Fruit fly (Drosophila melanogaster) whole organism, embryonic: Measurements from ENCODE around the gene meep.

ENCODE experiments used
- Aef1 ChIP-seq: fragments of 200-800 bp; sonication (Bioruptor generic); IDR thresholded peaks from 3 replicates; pipeline ENCODE4 v1.3.6; 2022; ENCODE audit warnings: missing biosample characterization, missing genetic modification characterization
- Antp ChIP-seq: fragments of 200-800 bp; sonication (Bioruptor generic); optimal IDR thresholded peaks from 3 replicates; lab custom pipeline; 2016; ENCODE audit warnings: missing biosample characterization, missing genetic modification characterization
- CG10147 ChIP-seq: fragments of 200-800 bp; sonication (Bioruptor generic); optimal IDR thresholded peaks from 2 replicates; lab custom pipeline; 2019; ENCODE audit warnings: missing biosample characterization, mild to moderate bottlenecking, missing genetic modification characterization, moderate library complexity
- CG12391 ChIP-seq: fragments of 200-800 bp; sonication (Bioruptor generic); optimal IDR thresholded peaks from 3 replicates; lab custom pipeline; 2018; ENCODE audit warnings: missing biosample characterization, mild to moderate bottlenecking, missing genetic modification characterization, moderate library complexity
- CG14050 ChIP-seq: fragments of 200-800 bp; sonication (Bioruptor generic); IDR thresholded peaks from 3 replicates; pipeline ENCODE4 v1.3.6; 2022; ENCODE audit warnings: missing biosample characterization, missing genetic modification characterization
- CG14667 ChIP-seq: fragments of 200-800 bp; sonication (Bioruptor generic); IDR thresholded peaks from 2 replicates; pipeline ENCODE4 v1.3.6; 2022; ENCODE audit warnings: missing biosample characterization, missing genetic modification characterization
- CG1603 ChIP-seq: fragments of 200-800 bp; sonication (Bioruptor generic); optimal IDR thresholded peaks from 2 replicates; lab custom pipeline; 2019; ENCODE audit warnings: missing biosample characterization, mild to moderate bottlenecking, missing genetic modification characterization, moderate library complexity
- CG18476 ChIP-seq: fragments of 200-800 bp; sonication (Bioruptor generic); optimal IDR thresholded peaks from 2 replicates; lab custom pipeline; 2016; ENCODE audit warnings: missing biosample characterization, mild to moderate bottlenecking, missing genetic modification characterization
- CG18619 ChIP-seq: fragments of 200-800 bp; sonication (Bioruptor generic); optimal IDR thresholded peaks from 3 replicates; lab custom pipeline; 2017; ENCODE audit warnings: missing biosample characterization, mild to moderate bottlenecking, missing genetic modification characterization
- CG2712 ChIP-seq: fragments of 200-800 bp; optimal IDR thresholded peaks from 3 replicates; lab custom pipeline; 2019; ENCODE audit warnings: missing biosample characterization, mild to moderate bottlenecking, missing genetic modification characterization, moderate library complexity
- CG3065 ChIP-seq: fragments of 200-800 bp; sonication (Bioruptor generic); optimal IDR thresholded peaks from 2 replicates; lab custom pipeline; 2016; ENCODE audit warnings: missing biosample characterization, missing genetic modification characterization
- CG32767 ChIP-seq: fragments of 200-800 bp; sonication (Bioruptor generic); IDR thresholded peaks from 2 replicates; pipeline ENCODE4 v1.3.6; 2022; ENCODE audit warnings: missing biosample characterization, missing genetic modification characterization
- CG34376 ChIP-seq: fragments of 200-800 bp; sonication (Bioruptor generic); optimal IDR thresholded peaks from 2 replicates; lab custom pipeline; 2018; ENCODE audit warnings: missing biosample characterization, mild to moderate bottlenecking, missing genetic modification characterization
- CG3726 ChIP-seq: fragments of 200-800 bp; sonication (Bioruptor generic); IDR thresholded peaks from 3 replicates; pipeline ENCODE4, ENCODE4 v1.3.6; 2022; ENCODE audit warnings: missing biosample characterization, missing genetic modification characterization
- CG4282 ChIP-seq: fragments of 200-800 bp; sonication (Bioruptor generic); optimal IDR thresholded peaks from 2 replicates; lab custom pipeline; 2016; ENCODE audit warnings: missing biosample characterization, missing genetic modification characterization
- CG6175 ChIP-seq: fragments of 200-800 bp; sonication (Bioruptor generic); IDR thresholded peaks from 3 replicates; pipeline ENCODE4 v1.3.6; 2022; ENCODE audit warnings: missing biosample characterization, missing genetic modification characterization
- CG6654 ChIP-seq: fragments of 200-800 bp; sonication (Bioruptor generic); optimal IDR thresholded peaks from 2 replicates; lab custom pipeline; 2017; ENCODE audit warnings: missing biosample characterization, mild to moderate bottlenecking, missing genetic modification characterization
- CG7271 ChIP-seq: fragments of 200-800 bp; sonication (Bioruptor generic); optimal IDR thresholded peaks from 2 replicates; lab custom pipeline; 2018; ENCODE audit warnings: missing biosample characterization, mild to moderate bottlenecking, missing genetic modification characterization, moderate library complexity
- CG7987 ChIP-seq: fragments of 200-800 bp; sonication (Bioruptor generic); optimal IDR thresholded peaks from 2 replicates; lab custom pipeline; 2018; ENCODE audit warnings: missing biosample characterization, mild to moderate bottlenecking, missing genetic modification characterization, moderate library complexity
- CG8089 ChIP-seq: fragments of 200-800 bp; sonication (Bioruptor generic); optimal IDR thresholded peaks from 3 replicates; lab custom pipeline; 2016; ENCODE audit warnings: missing biosample characterization, missing genetic modification characterization
- D19A ChIP-seq: fragments of 200-800 bp; optimal IDR thresholded peaks from 3 replicates; lab custom pipeline; 2019; ENCODE audit warnings: missing biosample characterization, mild to moderate bottlenecking, missing genetic modification characterization, moderate library complexity
- Dip2 ChIP-seq: fragments of 200-800 bp; sonication (Bioruptor generic); IDR thresholded peaks from 2 replicates; pipeline ENCODE4 v1.3.6; 2022; ENCODE audit warnings: missing biosample characterization, missing genetic modification characterization
- Fer3 ChIP-seq: fragments of 200-800 bp; sonication (Bioruptor generic); optimal IDR thresholded peaks from 2 replicates; lab custom pipeline; 2018; ENCODE audit warnings: missing biosample characterization, mild to moderate bottlenecking, missing genetic modification characterization, moderate library complexity
- HmgZ ChIP-seq: fragments of 200-800 bp; sonication (Bioruptor generic); optimal IDR thresholded peaks from 2 replicates; lab custom pipeline; 2018; ENCODE audit warnings: missing biosample characterization, mild to moderate bottlenecking, missing genetic modification characterization
- Hr78 ChIP-seq, 2 experiments: fragments of 200-800 bp in 1 of 2; fragments of >200 bp in 1 of 2; sonication (Bioruptor generic) in 1 of 2; optimal IDR thresholded peaks; 2 replicates each; lab custom pipeline; 2017 to 2019; ENCODE audit warnings: missing biosample characterization in 2 of 2, missing genetic modification characterization in 2 of 2, mild to moderate bottlenecking in 1 of 2, moderate library complexity in 1 of 2
- Lim3 ChIP-seq: fragments of 200-800 bp; sonication (Bioruptor generic); IDR thresholded peaks from 2 replicates; pipeline ENCODE4 v1.3.6; 2022; ENCODE audit warnings: missing biosample characterization, missing genetic modification characterization
- Optix ChIP-seq: fragments of 200-800 bp; sonication (Bioruptor generic); IDR thresholded peaks from 3 replicates; pipeline ENCODE4 v1.3.6; 2022; ENCODE audit warnings: missing biosample characterization, missing genetic modification characterization
- Pdp1 ChIP-seq, 2 experiments: fragments of 200-800 bp; sonication (Bioruptor generic); optimal IDR thresholded peaks; 3 replicates each; lab custom pipeline; 2016; ENCODE audit warnings: missing biosample characterization in 2 of 2, missing genetic modification characterization in 2 of 2, mild to moderate bottlenecking in 1 of 2, moderate library complexity in 1 of 2
- al ChIP-seq: fragments of 200-800 bp; sonication (Bioruptor generic); IDR thresholded peaks from 2 replicates; pipeline ENCODE4 v1.3.6; 2022; ENCODE audit warnings: missing biosample characterization, missing genetic modification characterization
- aop ChIP-seq: fragments of 200-800 bp; sonication (Bioruptor generic); IDR thresholded peaks from 2 replicates; pipeline ENCODE4 v1.3.6; 2022; ENCODE audit warnings: missing biosample characterization, missing genetic modification characterization
- cas ChIP-seq: fragments of 200-800 bp; sonication (Bioruptor generic); IDR thresholded peaks from 2 replicates; pipeline ENCODE4 v1.3.6; 2022; ENCODE audit warnings: missing biosample characterization, missing genetic modification characterization
- crp ChIP-seq, 2 experiments: fragments of 200-800 bp; sonication (Bioruptor generic); optimal IDR thresholded peaks; 2 replicates in 1 of 2; 3 replicates in 1 of 2; lab custom pipeline; 2017; ENCODE audit warnings: missing biosample characterization in 2 of 2, missing genetic modification characterization in 2 of 2, mild to moderate bottlenecking in 1 of 2, moderate library complexity in 1 of 2
- dmrt11E ChIP-seq: fragments of 200-800 bp; sonication (Bioruptor generic); optimal IDR thresholded peaks from 3 replicates; lab custom pipeline; 2018; ENCODE audit warnings: missing biosample characterization, mild to moderate bottlenecking, missing genetic modification characterization, moderate library complexity
- ewg ChIP-seq: fragments of 200-800 bp; sonication (Bioruptor generic); optimal IDR thresholded peaks from 3 replicates; lab custom pipeline; 2017; ENCODE audit warnings: mild to moderate bottlenecking, missing biosample characterization, missing genetic modification reagents, missing genetic modification characterization
- fd96Cb ChIP-seq: fragments of 200-800 bp; sonication (Bioruptor generic); optimal IDR thresholded peaks from 2 replicates; lab custom pipeline; 2018; ENCODE audit warnings: missing biosample characterization, mild to moderate bottlenecking, missing genetic modification characterization, moderate library complexity
- fru ChIP-seq: fragments of >200 bp; optimal IDR thresholded peaks from 2 replicates; lab custom pipeline; 2017
- fu2 ChIP-seq: fragments of 200-800 bp; sonication (Bioruptor generic); optimal IDR thresholded peaks from 2 replicates; lab custom pipeline; 2016; ENCODE audit warnings: missing biosample characterization, missing genetic modification characterization
- gsb-n ChIP-seq: fragments of 200-800 bp; sonication (Bioruptor generic); optimal IDR thresholded peaks from 3 replicates; lab custom pipeline; 2018; ENCODE audit warnings: missing biosample characterization, mild to moderate bottlenecking, missing genetic modification characterization
- mirr ChIP-seq: fragments of 200-800 bp; sonication (Bioruptor generic); optimal IDR thresholded peaks from 3 replicates; lab custom pipeline; 2018; ENCODE audit warnings: missing biosample characterization, mild to moderate bottlenecking, missing genetic modification characterization
- mld ChIP-seq: fragments of 200-800 bp; sonication (Bioruptor generic); IDR thresholded peaks from 3 replicates; pipeline ENCODE4 v1.3.6; 2022; ENCODE audit warnings: missing biosample characterization, missing genetic modification characterization; ENCODE audit not compliant: partially characterized antibody
- rib ChIP-seq: fragments of 200-800 bp; sonication (Bioruptor generic); IDR thresholded peaks from 2 replicates; pipeline ENCODE4 v1.3.6; 2022; ENCODE audit warnings: missing biosample characterization, missing genetic modification characterization
- sr ChIP-seq: fragments of 200-800 bp; sonication (Bioruptor generic); IDR thresholded peaks from 3 replicates; pipeline ENCODE4 v1.3.6; 2022; ENCODE audit warnings: missing biosample characterization, missing genetic modification characterization
- stc ChIP-seq: fragments of 200-800 bp; sonication (Bioruptor generic); IDR thresholded peaks from 2 replicates; pipeline ENCODE4 v1.3.6; 2022; ENCODE audit warnings: missing biosample characterization, missing genetic modification characterization
- tgo ChIP-seq: fragments of 200-800 bp; sonication (Bioruptor generic); IDR thresholded peaks from 3 replicates; pipeline ENCODE4 v1.3.6; 2022; ENCODE audit warnings: missing biosample characterization, missing genetic modification characterization
- tup ChIP-seq: fragments of 200-800 bp; sonication (Bioruptor generic); optimal IDR thresholded peaks from 2 replicates; lab custom pipeline; 2016; ENCODE audit warnings: missing biosample characterization, mild to moderate bottlenecking, missing genetic modification characterization, moderate library complexity
- vfl ChIP-seq: fragments of 200-800 bp; sonication (Bioruptor generic); optimal IDR thresholded peaks from 2 replicates; lab custom pipeline; 2016; ENCODE audit warnings: missing biosample characterization, missing genetic modification characterization
- zen2 ChIP-seq: fragments of 200-800 bp; sonication (Bioruptor generic); IDR thresholded peaks from 3 replicates; pipeline ENCODE4 v1.3.6; 2022; ENCODE audit warnings: missing biosample characterization, missing genetic modification characterization; ENCODE audit not compliant: partially characterized antibody
- zf30C ChIP-seq: fragments of 200-800 bp; sonication (Bioruptor generic); optimal IDR thresholded peaks from 3 replicates; lab custom pipeline; 2018; ENCODE audit warnings: missing biosample characterization, mild to moderate bottlenecking, missing genetic modification characterization

The meep gene

dm6 chr3L:1204674-1205547 is 2.1 kb upstream of the meep start, which contains the start of gene CG9119 (continued):
- TF ChIP-seq dmrt11E (tag; lab: Kevin White, UChicago) (peak; percentile 16), CG12391 (tag; lab: Kevin White, UChicago) (peak; percentile 64), CG8089 (GFP tag; lab: Kevin White, UChicago) (peak; percentile 31), Antp (GFP tag; lab: Kevin White, UChicago) (peak; percentile 71), CG1603 (tag; lab: Kevin White, UChicago) (peak; percentile 59), sr (GFP tag; lab: Robert Waterston, UW) (no peak; the same call in 2 of the 3 replicates), Optix (GFP tag; lab: Robert Waterston, UW) (peak; percentile 52; the same call in 1 of the 3 replicates), HmgZ (tag; lab: Kevin White, UChicago) (peak; percentile 42), CG18476 (peak; percentile 32), CG32767 (GFP tag; lab: Robert Waterston, UW) (peak; percentile 45; the same call in 1 of the 2 replicates), Lim3 (peak; percentile 39; the same call in 1 of the 2 replicates), tup (GFP tag; lab: Kevin White, UChicago) (no peak), CG3065 (no peak), CG3726 (GFP tag; lab: Robert Waterston, UW) (0 out of 3 replicates have a peak, but pooled peaks have one; percentile 41), Dip2 (GFP tag; lab: Robert Waterston, UW) (peak; percentile 11; the same call in 1 of the 2 replicates), CG10147 (peak; percentile 68), CG34376 (peak; percentile 67), Aef1 (GFP tag; lab: Robert Waterston, UW) (peak; percentile 69), mld (GFP tag; lab: Robert Waterston, UW) (no peak), zf30C (GFP tag; lab: Kevin White, UChicago) (no peak), CG7271 (tag; lab: Kevin White, UChicago) (no peak), CG6654 (GFP tag; lab: Kevin White, UChicago) (peak; percentile 32), CG2712 (peak; percentile 66), CG18619 (GFP tag; lab: Kevin White, UChicago) (peak; percentile 63), Pdp1 (GFP tag; optimal IDR thresholded peaks at IDR 0.05; lab: Kevin White, UChicago) (peak; percentile 42 to 66), fru (lab: Kevin White, UChicago) (no peak), rib (GFP tag; lab: Robert Waterston, UW) (0 out of 2 replicates have a peak, but pooled peaks have one; percentile 19), fu2 (GFP tag; lab: Kevin White, UChicago) (peak; percentile 64), fd96Cb (tag; lab: Kevin White, UChicago) (peak; percentile 48), CG7987 (GFP tag; lab: Kevin White, UChicago) (peak; percentile 71), crp (GFP tag; optimal IDR thresholded peaks at IDR 0.05; lab: Kevin White, UChicago) (no peak), CG14667 (GFP tag; lab: Robert Waterston, UW) (peak; percentile 47; the same call in 1 of the 2 replicates), al (GFP tag; lab: Robert Waterston, UW) (no peak; the same call in 1 of the 2 replicates), stc (GFP tag; lab: Robert Waterston, UW) (no peak), Hr78 (GFP tag; optimal IDR thresholded peaks at IDR 0.05; lab: Kevin White, UChicago) (peak in 1 of 2 experiments; percentile 78), CG6175 (GFP tag; lab: Robert Waterston, UW) (no peak), zen2 (GFP tag; lab: Robert Waterston, UW) (no peak), aop (GFP tag; lab: Robert Waterston, UW) (no peak), Fer3 (tag; lab: Kevin White, UChicago) (peak; percentile 47), D19A (tag; lab: Kevin White, UChicago) (peak; percentile 56), gsb-n (tag; lab: Kevin White, UChicago) (peak; percentile 66), ewg (GFP tag; lab: Kevin White, UChicago) (peak; percentile 38), vfl (GFP tag; lab: Kevin White, UChicago) (peak; percentile 48), tgo (peak; percentile 59), cas (GFP tag; lab: Robert Waterston, UW) (0 out of 2 replicates have a peak, but pooled peaks have one; percentile 12), CG4282 (GFP tag; lab: Kevin White, UChicago) (peak; percentile 25), CG14050 (GFP tag; lab: Robert Waterston, UW) (peak; percentile 21; the same call in 1 of the 3 replicates), mirr (GFP tag; lab: Kevin White, UChicago) (no peak)
